Worm (Caenorhabditis elegans) whole organism, L1 larva: ENCODE data around the gene srh-7.

ENCODE experiments used
- C04F5.9 ChIP-seq: sonication (generic microtip); optimal IDR thresholded peaks from 2 replicates; lab custom pipeline; 2016; ENCODE audit warnings: missing genetic modification characterization, missing compliant biosample characterization
- C34B4.2 ChIP-seq: sonication (generic microtip); optimal IDR thresholded peaks from 2 replicates; lab custom pipeline; 2017; ENCODE audit warnings: mild to moderate bottlenecking, missing genetic modification characterization, missing compliant biosample characterization
- aly-2 ChIP-seq: fragments of 150-350 bp; optimal IDR thresholded peaks from 2 replicates; lab custom pipeline; 2014; ENCODE audit warnings: missing biosample characterization, missing genetic modification characterization
- ama-1 ChIP-seq: fragments of 150-350 bp; optimal IDR thresholded peaks from 2 replicates; lab custom pipeline; 2014
- ceh-82 ChIP-seq, 3 experiments: fragments of 150-350 bp in 1 of 3; sonication (generic microtip) in 2 of 3; optimal IDR thresholded peaks; 2 replicates each; lab custom pipeline; 2014 to 2017; ENCODE audit warnings: missing biosample characterization in 3 of 3, missing genetic modification characterization in 3 of 3
- ceh-88 ChIP-seq: fragments of 200-800 bp; sonication (Bioruptor generic); IDR thresholded peaks from 2 replicates; pipeline ENCODE4 v1.3.6; 2022; ENCODE audit warnings: missing genetic modification characterization, missing compliant biosample characterization
- ces-1 ChIP-seq: fragments of 150-350 bp; optimal IDR thresholded peaks from 2 replicates; lab custom pipeline; 2014; ENCODE audit warnings: missing biosample characterization, missing genetic modification reagents, missing genetic modification characterization
- dsc-1 ChIP-seq: sonication (generic microtip); optimal IDR thresholded peaks from 2 replicates; lab custom pipeline; 2016; ENCODE audit warnings: mild to moderate bottlenecking, missing genetic modification characterization, missing compliant biosample characterization
- efl-3 ChIP-seq: fragments of 200-800 bp; sonication (Bioruptor generic); optimal IDR thresholded peaks from 2 replicates; lab custom pipeline; 2018; ENCODE audit warnings: mild to moderate bottlenecking, missing genetic modification characterization, missing compliant biosample characterization
- egl-13 ChIP-seq: sonication (generic microtip); optimal IDR thresholded peaks from 2 replicates; lab custom pipeline; 2016; ENCODE audit warnings: missing genotype, missing genetic modification reagents, missing genetic modification characterization, missing compliant biosample characterization
- elt-2 ChIP-seq: sonication (generic microtip); optimal IDR thresholded peaks from 2 replicates; lab custom pipeline; 2016; ENCODE audit warnings: missing genetic modification characterization, mild to moderate bottlenecking, inconsistent platforms, missing compliant biosample characterization, missing genetic modification reagents
- elt-3 ChIP-seq, 6 experiments: fragments of 150-350 bp in 1 of 6; sonication (generic microtip); optimal IDR thresholded peaks; 2 replicates each; lab custom pipeline; 2017 to 2018; ENCODE audit warnings: missing biosample characterization in 6 of 6, missing genetic modification characterization in 6 of 6, inconsistent platforms in 1 of 6
- fkh-8 ChIP-seq: sonication (generic microtip); optimal IDR thresholded peaks from 2 replicates; lab custom pipeline; 2016; ENCODE audit warnings: mild to moderate bottlenecking, missing genetic modification characterization, missing compliant biosample characterization
- grh-1 ChIP-seq: fragments of 200-800 bp; sonication (Bioruptor generic); IDR thresholded peaks from 2 replicates; pipeline ENCODE4 v1.3.6; 2022; ENCODE audit warnings: missing genetic modification reagents, missing genetic modification characterization, missing compliant biosample characterization
- hlh-4 ChIP-seq: sonication (generic microtip); optimal IDR thresholded peaks from 2 replicates; lab custom pipeline; 2016; ENCODE audit warnings: mild to moderate bottlenecking, missing genetic modification characterization, missing compliant biosample characterization
- hpl-2 ChIP-seq: fragments of 150-350 bp; optimal IDR thresholded peaks from 2 replicates; lab custom pipeline; 2014; ENCODE audit warnings: missing biosample characterization, missing genetic modification reagents, missing genetic modification characterization
- jun-1 ChIP-seq: fragments of 150-350 bp; optimal IDR thresholded peaks from 2 replicates; lab custom pipeline; 2014; ENCODE audit warnings: missing biosample characterization, missing genetic modification reagents, missing genetic modification characterization
- lin-14 ChIP-seq: fragments of 200-800 bp; sonication (Bioruptor generic); optimal IDR thresholded peaks from 2 replicates; lab custom pipeline; 2018; ENCODE audit warnings: mild to moderate bottlenecking, missing genetic modification characterization, moderate library complexity, missing compliant biosample characterization
- lin-39 ChIP-seq: fragments of 150-350 bp; optimal IDR thresholded peaks from 2 replicates; lab custom pipeline; 2014; ENCODE audit warnings: missing biosample characterization, missing genetic modification reagents, missing genetic modification characterization
- lir-3 ChIP-seq: sonication (generic microtip); optimal IDR thresholded peaks from 2 replicates; lab custom pipeline; 2016; ENCODE audit warnings: mild to moderate bottlenecking, missing genetic modification characterization, moderate library complexity, missing compliant biosample characterization; ENCODE audit not compliant: poor library complexity
- mab-9 ChIP-seq: fragments of 200-800 bp; sonication (Bioruptor generic); IDR thresholded peaks from 2 replicates; pipeline ENCODE4 v1.3.6; 2022; ENCODE audit warnings: missing genetic modification reagents, missing genetic modification characterization, missing compliant biosample characterization
- mep-1 ChIP-seq: fragments of 150-350 bp; optimal IDR thresholded peaks from 2 replicates; lab custom pipeline; 2014; ENCODE audit warnings: missing biosample characterization, missing genetic modification characterization
- nhr-12 ChIP-seq: sonication (generic microtip); optimal IDR thresholded peaks from 2 replicates; lab custom pipeline; 2017; ENCODE audit warnings: missing biosample characterization, missing genetic modification characterization
- nhr-19 ChIP-seq: fragments of 200-800 bp; sonication (Bioruptor generic); conservative IDR thresholded peaks from 2 replicates; pipeline ENCODE4 v1.3.6; 2022; ENCODE audit warnings: missing genetic modification characterization, missing compliant biosample characterization
- nhr-71 ChIP-seq: sonication (generic microtip); optimal IDR thresholded peaks from 2 replicates; lab custom pipeline; 2016; ENCODE audit warnings: mild to moderate bottlenecking, missing genetic modification characterization, moderate library complexity, missing compliant biosample characterization
- nhr-76 ChIP-seq: sonication (generic microtip); optimal IDR thresholded peaks from 2 replicates; lab custom pipeline; 2017; ENCODE audit warnings: missing biosample characterization, missing genetic modification characterization
- nhr-77 ChIP-seq: fragments of 150-350 bp; optimal IDR thresholded peaks from 2 replicates; lab custom pipeline; 2014; ENCODE audit warnings: missing biosample characterization, missing genetic modification characterization
- nhr-90 ChIP-seq: sonication (generic microtip); optimal IDR thresholded peaks from 2 replicates; lab custom pipeline; 2016; ENCODE audit warnings: mild to moderate bottlenecking, missing genetic modification characterization, missing compliant biosample characterization; ENCODE audit not compliant: poor library complexity
- pax-3 ChIP-seq: fragments of 200-800 bp; sonication (Bioruptor generic); optimal IDR thresholded peaks from 2 replicates; lab custom pipeline; 2018; ENCODE audit warnings: mild to moderate bottlenecking, missing genetic modification characterization, moderate library complexity, missing compliant biosample characterization
- pqm-1 ChIP-seq: sonication (generic microtip); optimal IDR thresholded peaks from 3 replicates; lab custom pipeline; 2017; ENCODE audit warnings: missing biosample characterization, missing genetic modification characterization
- rnt-1 ChIP-seq: sonication (generic microtip); optimal IDR thresholded peaks from 2 replicates; lab custom pipeline; 2016; ENCODE audit warnings: mild to moderate bottlenecking, missing genetic modification characterization, moderate library complexity, missing compliant biosample characterization
- skn-1 ChIP-seq: fragments of 150-350 bp; optimal IDR thresholded peaks from 2 replicates; lab custom pipeline; 2014; ENCODE audit warnings: missing biosample characterization, missing genetic modification characterization
- sox-4 ChIP-seq: sonication (generic microtip); optimal IDR thresholded peaks from 2 replicates; lab custom pipeline; 2016; ENCODE audit warnings: missing genetic modification characterization, missing compliant biosample characterization
- sptf-1 ChIP-seq: fragments of 150-350 bp; optimal IDR thresholded peaks from 2 replicates; lab custom pipeline; 2014; ENCODE audit warnings: missing biosample characterization, missing genetic modification characterization
- sup-37 ChIP-seq: fragments of 200-800 bp; sonication (Bioruptor generic); optimal IDR thresholded peaks from 2 replicates; lab custom pipeline; 2018; ENCODE audit warnings: mild to moderate bottlenecking, missing genetic modification characterization, missing compliant biosample characterization
- swsn-7 ChIP-seq: sonication (generic microtip); optimal IDR thresholded peaks from 2 replicates; lab custom pipeline; 2016; ENCODE audit warnings: missing genetic modification characterization, missing compliant biosample characterization
- tbx-2 ChIP-seq: sonication (generic microtip); optimal IDR thresholded peaks from 2 replicates; lab custom pipeline; 2016; ENCODE audit warnings: missing genetic modification characterization, missing compliant biosample characterization
- unc-130 ChIP-seq: fragments of 150-350 bp; optimal IDR thresholded peaks from 2 replicates; lab custom pipeline; 2017; ENCODE audit warnings: missing biosample characterization, missing genetic modification characterization, inconsistent platforms
- unc-62 ChIP-seq: fragments of 150-350 bp; optimal IDR thresholded peaks from 2 replicates; lab custom pipeline; 2014; ENCODE audit warnings: missing biosample characterization, missing genetic modification reagents, missing genetic modification characterization
- unc-86 ChIP-seq: sonication (generic microtip); optimal IDR thresholded peaks from 2 replicates; lab custom pipeline; 2016; ENCODE audit warnings: missing genetic modification characterization, missing compliant biosample characterization
- xbp-1 ChIP-seq: sonication (generic microtip); optimal IDR thresholded peaks from 2 replicates; lab custom pipeline; 2016; ENCODE audit warnings: missing genetic modification characterization, missing compliant biosample characterization
- zag-1 ChIP-seq: fragments of 150-350 bp; optimal IDR thresholded peaks from 2 replicates; lab custom pipeline; 2014; ENCODE audit warnings: missing biosample characterization, missing genetic modification characterization
- zip-4 ChIP-seq: fragments of 200-800 bp; sonication (Bioruptor generic); optimal IDR thresholded peaks from 2 replicates; lab custom pipeline; 2018; ENCODE audit warnings: mild to moderate bottlenecking, missing genetic modification characterization, moderate library complexity, missing compliant biosample characterization
- ztf-4 ChIP-seq: fragments of 150-350 bp; optimal IDR thresholded peaks from 2 replicates; lab custom pipeline; 2014; ENCODE audit warnings: missing biosample characterization, missing genetic modification characterization

Gene srh-7

ce11 chrV:3967762-3968161 lies 40.3 kb upstream of the srh-7 start, which contains the start of gene cyp-34A8 (continued):
- TF ChIP-seq elt-3 (tag; optimal IDR thresholded peaks at IDR 0.05; lab: Kevin White, UChicago) (peak in 2 of 6 experiments; percentile 6 to 38), jun-1 (no peak), nhr-90 (peak; percentile 15), rnt-1 (tag; lab: Kevin White, UChicago) (no peak), sup-37 (GFP tag; lab: Kevin White, UChicago) (no peak), sptf-1 (tag; lab: Kevin White, UChicago) (no peak), egl-13 (tag; lab: Kevin White, UChicago) (no peak), C04F5.9 (tag; lab: Kevin White, UChicago) (no peak), mep-1 (tag; lab: Kevin White, UChicago) (peak; percentile 38), sox-4 (tag; lab: Kevin White, UChicago) (no peak), C34B4.2 (no peak), pax-3 (tag; lab: Kevin White, UChicago) (no peak), nhr-12 (tag; lab: Kevin White, UChicago) (no peak), ceh-82 (tag; optimal IDR thresholded peaks at IDR 0.05; lab: Kevin White, UChicago) (no peak), pqm-1 (tag; lab: Kevin White, UChicago) (no peak), unc-86 (tag; lab: Kevin White, UChicago) (no peak), mab-9 (GFP tag; lab: Robert Waterston, UW) (no peak), hpl-2 (no peak), lin-39 (tag; lab: Kevin White, UChicago) (no peak), ztf-4 (no peak), lin-14 (GFP tag; lab: Kevin White, UChicago) (peak; percentile 62), hlh-4 (no peak), xbp-1 (no peak), unc-62 (GFP tag; lab: Kevin White, UChicago) (no peak), skn-1 (no peak), swsn-7 (tag; lab: Kevin White, UChicago) (no peak), ceh-88 (GFP tag; lab: Robert Waterston, UW) (no peak), elt-2 (tag; lab: Kevin White, UChicago) (no peak), zip-4 (no peak), nhr-19 (GFP tag; lab: Robert Waterston, UW) (no peak), ces-1 (GFP tag; lab: Kevin White, UChicago) (no peak), nhr-76 (tag; lab: Kevin White, UChicago) (no peak), unc-130 (tag; lab: Kevin White, UChicago) (no peak), nhr-77 (tag; lab: Kevin White, UChicago) (no peak), ama-1 (no peak), efl-3 (GFP tag; lab: Kevin White, UChicago) (no peak), zag-1 (tag; lab: Kevin White, UChicago) (no peak), nhr-71 (tag; lab: Kevin White, UChicago) (peak; percentile 29)
- TF ChIP-seq, all 84 proteins: peak for 10

- TF ChIP-seq tbx-2 (no peak), aly-2 (tag; lab: Kevin White, UChicago) (no peak), dsc-1 (tag; lab: Kevin White, UChicago) (no peak), grh-1 (GFP tag; lab: Robert Waterston, UW) (no peak), fkh-8 (tag; lab: Kevin White, UChicago) (no peak), lir-3 (no peak), nhr-71 (tag; lab: Kevin White, UChicago) (no peak), nhr-12 (tag; lab: Kevin White, UChicago) (no peak)
Measured at ce11 chrV:3968929-3969328, 39.1 kb upstream of the srh-7 start.
